Worm (Caenorhabditis elegans): Measurements from ENCODE around the gene M01F1.4.

Gene M01F1.4

DNA sequence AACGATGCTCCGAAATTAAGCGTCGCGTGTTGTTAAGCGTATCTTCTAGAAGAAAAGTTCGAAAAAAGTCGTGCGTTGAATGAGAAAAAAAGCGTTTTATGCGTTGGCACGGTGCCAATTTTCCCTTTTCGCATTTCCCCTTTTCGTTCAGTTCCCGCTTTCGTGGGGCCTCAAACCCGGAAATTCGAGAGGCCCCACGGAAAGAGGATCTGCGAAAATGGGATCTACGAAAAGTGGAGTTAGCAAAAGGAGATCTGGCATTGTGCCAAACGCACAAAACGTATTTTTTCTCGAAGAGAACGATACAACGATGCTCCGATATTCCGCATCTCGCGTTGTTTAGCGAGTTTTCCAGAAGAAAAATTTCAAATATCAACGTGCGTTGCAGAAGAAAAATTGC lies 10.0 kb downstream of the M01F1.4 start (continued):
- no peak for TF ChIP-seq ZK185.1 (tag; optimal IDR thresholded peaks at IDR 0.05; ENCODE audit: poor library complexity, severe bottlenecking)

DNA sequence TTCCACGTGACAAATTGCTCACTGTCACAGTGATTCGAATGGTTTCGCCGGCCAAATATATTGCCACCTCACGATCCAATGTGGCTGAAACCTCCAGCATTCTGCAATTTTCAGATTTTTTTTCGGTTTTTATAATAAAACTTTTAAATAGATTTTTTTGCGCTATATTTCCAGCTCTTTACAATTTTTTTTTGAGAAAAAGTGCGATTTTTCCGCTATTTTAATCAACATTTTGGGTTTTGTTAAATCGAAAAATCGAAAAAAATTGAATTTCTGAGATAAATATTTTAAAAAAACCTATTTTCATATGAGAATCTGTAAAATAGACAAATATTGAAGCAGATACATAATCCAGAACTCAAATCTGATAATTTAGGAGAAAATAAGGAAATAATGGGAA lies 10.9 kb downstream of the M01F1.4 start, which contains the start of gene M01F1.9:
Gene M01F1.9, minus strand, starts transcription at position 101 of the 400 bp plus-strand sequence.
- no peak for TF ChIP-seq mes-4 (tag; optimal IDR thresholded peaks at IDR 0.05)
- no peak for TF ChIP-seq ceh-79 (tag; optimal IDR thresholded peaks at IDR 0.05)
- TF ChIP-seq attf-6 (GFP tag; IDR thresholded peaks at IDR 0.05) = no peak
- no peak for TF ChIP-seq nhr-80 (tag; optimal IDR thresholded peaks at IDR 0.05)
- TF ChIP-seq mcd-1 (GFP tag; IDR thresholded peaks at IDR 0.05) = no peak
- no peak for TF ChIP-seq ztf-22 (GFP tag; optimal IDR thresholded peaks at IDR 0.05)
- no peak for TF ChIP-seq D2030.7 (GFP tag; IDR thresholded peaks at IDR 0.05)
- no peak for TF ChIP-seq C17E4.6 (GFP tag; IDR thresholded peaks at IDR 0.05)
- no peak for TF ChIP-seq ama-1 (optimal IDR thresholded peaks at IDR 0.05)
- no peak for TF ChIP-seq ama-1 (GFP tag; optimal IDR thresholded peaks at IDR 0.05)
- no peak for TF ChIP-seq die-1 (tag; optimal IDR thresholded peaks at IDR 0.05)
- no peak for TF ChIP-seq hlh-12 (tag; optimal IDR thresholded peaks at IDR 0.05)
- no peak for TF ChIP-seq ceh-40 (GFP tag; IDR thresholded peaks at IDR 0.05)
- no peak for TF ChIP-seq F57A8.1 (GFP tag; optimal IDR thresholded peaks at IDR 0.05)

DNA sequence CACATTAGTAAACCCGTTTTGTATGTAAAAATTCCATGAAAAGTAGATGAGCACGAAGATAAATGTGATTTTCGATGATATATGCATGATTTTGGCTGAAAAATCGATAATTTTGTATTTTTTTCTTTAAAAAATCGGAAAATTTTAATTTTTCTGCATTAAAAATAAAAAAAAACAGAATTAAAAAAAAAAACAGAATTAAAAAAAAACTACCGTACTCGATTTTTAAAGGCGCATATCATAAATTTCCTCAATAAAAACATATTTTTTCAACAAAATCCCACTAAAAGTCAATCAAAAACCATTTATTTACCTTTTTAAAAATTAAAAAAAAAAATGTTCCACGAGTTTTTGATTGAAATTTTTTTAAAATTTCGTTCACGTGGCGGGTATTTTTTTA lies 16.7 kb downstream of the M01F1.4 start, which contains the start of gene gly-14:
Gene gly-14, minus strand, starts transcription at position 101 of the 400 bp plus-strand sequence.
- TF ChIP-seq somi-1 (GFP tag; optimal IDR thresholded peaks at IDR 0.05) = no peak
- no peak for TF ChIP-seq C17E4.6 (GFP tag; IDR thresholded peaks at IDR 0.05)
- no peak for TF ChIP-seq T26A5.8 (tag; optimal IDR thresholded peaks at IDR 0.05)
- no peak for TF ChIP-seq ceh-79 (tag; optimal IDR thresholded peaks at IDR 0.05)
- TF ChIP-seq mes-4 (tag; optimal IDR thresholded peaks at IDR 0.05) = no peak
- TF ChIP-seq tlf-1 (GFP tag; optimal IDR thresholded peaks at IDR 0.05) = no peak
- TF ChIP-seq mel-28 (tag; optimal IDR thresholded peaks at IDR 0.05; ENCODE audit: borderline replicate concordance) = no peak
- TF ChIP-seq dpl-1 (GFP tag; optimal IDR thresholded peaks at IDR 0.05) = no peak
- no peak for TF ChIP-seq egl-18 (GFP tag; IDR thresholded peaks at IDR 0.05)
- no peak for TF ChIP-seq attf-3 (GFP tag; conservative IDR thresholded peaks at IDR 0.05)
- TF ChIP-seq lin-40 (tag; optimal IDR thresholded peaks at IDR 0.05) = no peak
- no peak for TF ChIP-seq nhr-90 (tag; optimal IDR thresholded peaks at IDR 0.05)
- TF ChIP-seq akir-1 (GFP tag; optimal IDR thresholded peaks at IDR 0.05) = no peak
- no peak for TF ChIP-seq pha-4 (tag; optimal IDR thresholded peaks at IDR 0.05)
- TF ChIP-seq D2030.7 (GFP tag; IDR thresholded peaks at IDR 0.05) = no peak

DNA sequence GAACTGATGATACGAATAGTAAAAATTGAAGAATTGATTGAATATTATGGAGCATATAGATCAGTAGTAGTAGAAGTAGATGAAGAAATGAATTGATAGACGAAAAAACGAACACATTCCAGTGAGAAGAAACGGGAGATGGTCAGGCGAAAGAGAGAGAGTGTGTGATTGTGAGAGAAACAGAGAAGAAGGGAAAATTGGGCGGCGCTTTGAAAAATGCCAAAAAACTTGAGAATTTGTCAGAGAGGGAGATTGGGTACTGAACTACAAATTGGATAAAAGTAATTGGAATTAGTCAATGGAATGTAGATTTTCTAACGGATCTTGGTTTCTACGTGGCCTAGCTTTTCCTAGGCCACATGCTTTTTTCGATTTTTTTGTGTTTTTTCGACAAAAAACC lies 21.6 kb downstream of the M01F1.4 start, which contains the start of gene C34C12.7:
Gene C34C12.7, minus strand, starts transcription at position 118 of the 400 bp plus-strand sequence.
- TF ChIP-seq nfya-1 (tag; optimal IDR thresholded peaks at IDR 0.05; ENCODE audit: borderline replicate concordance, insufficient read depth) (no peak), hmg-20 (GFP tag; IDR thresholded peaks at IDR 0.05) (no peak), hmg-1.2 (GFP tag; IDR thresholded peaks at IDR 0.05) (peak; percentile 65), hlh-12 (tag; optimal IDR thresholded peaks at IDR 0.05) (no peak)

DNA sequence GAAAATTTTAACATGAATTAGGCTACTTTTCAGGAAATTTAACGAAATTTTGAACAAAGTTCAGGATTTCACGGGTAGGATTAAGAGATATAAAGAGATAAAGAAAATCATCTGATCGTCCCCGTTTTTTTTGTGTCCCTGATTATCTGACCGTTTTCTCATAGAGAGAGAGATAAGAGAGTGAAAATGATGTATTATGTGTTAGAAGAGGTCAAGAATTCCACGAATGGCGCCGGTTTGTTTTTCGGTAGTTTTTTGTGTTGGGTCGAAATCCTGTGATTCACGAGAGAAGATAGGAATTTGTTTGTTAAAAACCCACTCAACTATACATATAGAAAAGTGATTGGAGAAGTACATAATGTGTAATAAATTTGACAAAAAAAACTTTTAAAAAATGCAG lies 22.7 kb downstream of the M01F1.4 start:
- TF ChIP-seq fkh-3 (tag; optimal IDR thresholded peaks at IDR 0.05) = no peak
- no peak for TF ChIP-seq lin-54 (GFP tag; optimal IDR thresholded peaks at IDR 0.05)
- TF ChIP-seq lin-26 (GFP tag; IDR thresholded peaks at IDR 0.05) = no peak
- no peak for TF ChIP-seq nfyb-1 (GFP tag; IDR thresholded peaks at IDR 0.05)
- no peak for TF ChIP-seq ama-1 (optimal IDR thresholded peaks at IDR 0.05)
- no peak for TF ChIP-seq ama-1 (GFP tag; optimal IDR thresholded peaks at IDR 0.05)
- TF ChIP-seq dpl-1 (GFP tag; optimal IDR thresholded peaks at IDR 0.05) = no peak
- no peak for TF ChIP-seq K11D2.4 (GFP tag; IDR thresholded peaks at IDR 0.05)
- no peak for TF ChIP-seq F52B5.7 (tag; optimal IDR thresholded peaks at IDR 0.05)
- TF ChIP-seq B0336.3 (GFP tag; IDR thresholded peaks at IDR 0.05) = no peak
- no peak for TF ChIP-seq snpc-1.3 (tag; optimal IDR thresholded peaks at IDR 0.05; ENCODE audit: insufficient read depth)
